Fruit fly (Drosophila melanogaster) whole organism, embryonic: ENCODE data around the gene MESK4.
A peak's percentile ranks its signal among the peaks of the same experiment; 100 is the strongest.

ENCODE experiments used
- Adf1 ChIP-seq: fragments of 200-800 bp; sonication (Bioruptor generic); IDR thresholded peaks from 2 replicates; pipeline ENCODE4 v1.3.6; 2022; ENCODE audit warnings: missing biosample characterization, missing genetic modification characterization
- Bteb2 ChIP-seq: fragments of 200-800 bp; sonication (Bioruptor generic); optimal IDR thresholded peaks from 2 replicates; lab custom pipeline; 2016; ENCODE audit warnings: missing biosample characterization, missing genetic modification characterization
- CG10431 ChIP-seq: fragments of 200-800 bp; sonication (Bioruptor generic); optimal IDR thresholded peaks from 3 replicates; lab custom pipeline; 2018; ENCODE audit warnings: missing biosample characterization, mild to moderate bottlenecking, missing genetic modification characterization
- CG10654 ChIP-seq: fragments of 200-800 bp; sonication (Bioruptor generic); optimal IDR thresholded peaks from 2 replicates; lab custom pipeline; 2016; ENCODE audit warnings: missing biosample characterization, missing genetic modification characterization
- CG10959 ChIP-seq: fragments of 200-800 bp; sonication (Bioruptor generic); IDR thresholded peaks from 2 replicates; pipeline ENCODE4 v1.3.6; 2022; ENCODE audit warnings: missing biosample characterization, missing genetic modification characterization
- CG11695 ChIP-seq: fragments of 200-800 bp; sonication (Bioruptor generic); IDR thresholded peaks from 3 replicates; pipeline ENCODE4 v1.3.6; 2022; ENCODE audit warnings: missing biosample characterization, missing genetic modification characterization
- CG12744 ChIP-seq: fragments of 200-800 bp; sonication (Bioruptor generic); optimal IDR thresholded peaks from 2 replicates; lab custom pipeline; 2016; ENCODE audit warnings: missing biosample characterization, missing genetic modification characterization
- CG13287 ChIP-seq: fragments of 200-800 bp; sonication (Bioruptor generic); IDR thresholded peaks from 2 replicates; pipeline ENCODE4 v1.3.6; 2022; ENCODE audit warnings: missing biosample characterization, missing genetic modification characterization; ENCODE audit not compliant: partially characterized antibody
- CG13624 ChIP-seq: fragments of 200-800 bp; sonication (Bioruptor generic); optimal IDR thresholded peaks from 2 replicates; lab custom pipeline; 2016; ENCODE audit warnings: missing biosample characterization, missing genetic modification characterization
- CG17829 ChIP-seq: fragments of 200-800 bp; optimal IDR thresholded peaks from 2 replicates; lab custom pipeline; 2019; ENCODE audit warnings: missing biosample characterization, mild to moderate bottlenecking, missing genetic modification characterization, moderate library complexity
- CG17912 ChIP-seq: fragments of 200-800 bp; sonication (Bioruptor generic); optimal IDR thresholded peaks from 2 replicates; lab custom pipeline; 2018; ENCODE audit warnings: missing biosample characterization, mild to moderate bottlenecking, missing genetic modification characterization
- CG2116 ChIP-seq: fragments of 200-800 bp; sonication (Bioruptor generic); optimal IDR thresholded peaks from 3 replicates; lab custom pipeline; 2018; ENCODE audit warnings: missing biosample characterization, mild to moderate bottlenecking, missing genetic modification characterization
- CG3281 ChIP-seq: fragments of 200-800 bp; sonication (Bioruptor generic); optimal IDR thresholded peaks from 3 replicates; lab custom pipeline; 2017; ENCODE audit warnings: missing biosample characterization, mild to moderate bottlenecking, missing genetic modification characterization
- CG34224 ChIP-seq: fragments of 200-800 bp; sonication (Bioruptor generic); IDR thresholded peaks from 3 replicates; pipeline ENCODE4 v1.3.6; 2022; ENCODE audit warnings: missing biosample characterization, missing genetic modification characterization; ENCODE audit not compliant: partially characterized antibody
- CG43689 ChIP-seq: fragments of 200-800 bp; sonication (Bioruptor generic); IDR thresholded peaks from 2 replicates; pipeline ENCODE4 v1.3.6; 2022; ENCODE audit warnings: missing biosample characterization, missing genetic modification characterization
- CG5245 ChIP-seq: fragments of 200-800 bp; sonication (Bioruptor generic); optimal IDR thresholded peaks from 3 replicates; lab custom pipeline; 2016; ENCODE audit warnings: missing biosample characterization, missing genetic modification characterization
- CG6683 ChIP-seq: fragments of 200-800 bp; sonication (Bioruptor generic); optimal IDR thresholded peaks from 2 replicates; lab custom pipeline; 2017; ENCODE audit warnings: missing biosample characterization, mild to moderate bottlenecking, missing genetic modification characterization, missing genetic modification reagents
- CG6765 ChIP-seq: fragments of 200-800 bp; sonication (Bioruptor generic); optimal IDR thresholded peaks from 3 replicates; lab custom pipeline; 2017; ENCODE audit warnings: missing biosample characterization, mild to moderate bottlenecking, missing genetic modification characterization
- CG7963 ChIP-seq: fragments of 200-800 bp; sonication (Bioruptor generic); IDR thresholded peaks from 3 replicates; pipeline ENCODE4 v1.3.6; 2022; ENCODE audit warnings: missing biosample characterization, missing genetic modification characterization; ENCODE audit not compliant: partially characterized antibody
- CG8281 ChIP-seq: fragments of 200-800 bp; sonication (Bioruptor generic); optimal IDR thresholded peaks from 2 replicates; lab custom pipeline; 2018; ENCODE audit warnings: missing biosample characterization, mild to moderate bottlenecking, missing genetic modification characterization, moderate library complexity
- CG9215 ChIP-seq: fragments of 200-800 bp; sonication (Bioruptor generic); IDR thresholded peaks from 2 replicates; pipeline ENCODE4 v1.3.6; 2022; ENCODE audit warnings: missing biosample characterization, missing genetic modification characterization
- CG9437 ChIP-seq: fragments of 200-800 bp; sonication (Bioruptor generic); optimal IDR thresholded peaks from 2 replicates; lab custom pipeline; 2018; ENCODE audit warnings: missing biosample characterization, mild to moderate bottlenecking, missing genetic modification characterization
- CG9876 ChIP-seq: fragments of 200-800 bp; sonication (Bioruptor generic); optimal IDR thresholded peaks from 2 replicates; lab custom pipeline; 2016; ENCODE audit warnings: missing biosample characterization, missing genetic modification characterization
- D19B ChIP-seq: fragments of 200-800 bp; sonication (Bioruptor generic); optimal IDR thresholded peaks from 2 replicates; lab custom pipeline; 2017; ENCODE audit warnings: missing biosample characterization, mild to moderate bottlenecking, missing genetic modification characterization
- Dll ChIP-seq: fragments of 200-800 bp; sonication (Bioruptor generic); IDR thresholded peaks from 4 replicates; pipeline ENCODE4 v1.3.6; 2022; ENCODE audit warnings: missing biosample characterization, missing genetic modification characterization; ENCODE audit not compliant: partially characterized antibody
- Fer1 ChIP-seq: fragments of 200-800 bp; sonication (Bioruptor generic); optimal IDR thresholded peaks from 2 replicates; lab custom pipeline; 2017; ENCODE audit warnings: missing biosample characterization, mild to moderate bottlenecking, missing genetic modification characterization
- HLHmδ ChIP-seq: fragments of 200-800 bp; sonication (Bioruptor generic); optimal IDR thresholded peaks from 2 replicates; lab custom pipeline; 2018; ENCODE audit warnings: missing biosample characterization, mild to moderate bottlenecking, missing genetic modification characterization, moderate library complexity
- Hsf ChIP-seq: fragments of 200-800 bp; sonication (Bioruptor generic); optimal IDR thresholded peaks from 3 replicates; lab custom pipeline; 2016; ENCODE audit warnings: missing biosample characterization, missing genetic modification characterization
- Lhr ChIP-seq: fragments of 200-800 bp; sonication (Bioruptor generic); optimal IDR thresholded peaks from 3 replicates; lab custom pipeline; 2017; ENCODE audit warnings: mild to moderate bottlenecking, missing biosample characterization, missing genetic modification reagents, missing genetic modification characterization
- MESR4 ChIP-seq: fragments of 200-800 bp; sonication (Bioruptor generic); optimal IDR thresholded peaks from 2 replicates; lab custom pipeline; 2018; ENCODE audit warnings: missing biosample characterization, mild to moderate bottlenecking, missing genetic modification characterization, moderate library complexity
- NC2β ChIP-seq: fragments of 200-800 bp; sonication (Bioruptor generic); optimal IDR thresholded peaks from 2 replicates; lab custom pipeline; 2016; ENCODE audit warnings: missing biosample characterization, missing genetic modification characterization
- NFAT ChIP-seq: fragments of 200-800 bp; sonication (Bioruptor generic); IDR thresholded peaks from 2 replicates; pipeline ENCODE4 v1.3.6; 2022; ENCODE audit warnings: missing biosample characterization, missing genetic modification characterization
- NK7.1 ChIP-seq: fragments of 200-800 bp; sonication (Bioruptor generic); optimal IDR thresholded peaks from 3 replicates; lab custom pipeline; 2016; ENCODE audit warnings: missing biosample characterization, missing genetic modification characterization
- Neu2 ChIP-seq: fragments of 200-800 bp; sonication (Bioruptor generic); optimal IDR thresholded peaks from 3 replicates; lab custom pipeline; 2016; ENCODE audit warnings: missing biosample characterization, missing genetic modification characterization, borderline replicate concordance
- NfI ChIP-seq: fragments of 200-800 bp; sonication (Bioruptor generic); optimal IDR thresholded peaks from 3 replicates; lab custom pipeline; 2018; ENCODE audit warnings: missing biosample characterization, mild to moderate bottlenecking, missing genetic modification characterization, moderate library complexity
- Stat92E ChIP-seq, 3 experiments: fragments of >200 bp in 2 of 3; fragments of 200-800 bp in 1 of 3; sonication (Bioruptor generic) in 1 of 3; optimal IDR thresholded peaks; 2 replicates each; lab custom pipeline; 2017 to 2019; ENCODE audit warnings: missing biosample characterization in 3 of 3, missing genetic modification characterization in 3 of 3, mild to moderate bottlenecking in 1 of 3, moderate library complexity in 1 of 3
- Xbp1 ChIP-seq: fragments of 200-800 bp; sonication (Bioruptor generic); optimal IDR thresholded peaks from 3 replicates; lab custom pipeline; 2016; ENCODE audit warnings: missing biosample characterization, mild to moderate bottlenecking, missing genetic modification characterization
- ara ChIP-seq: fragments of 200-800 bp; sonication (Bioruptor generic); IDR thresholded peaks from 2 replicates; pipeline ENCODE4 v1.3.6; 2022; ENCODE audit warnings: missing biosample characterization, missing genetic modification characterization
- ase ChIP-seq: fragments of 200-800 bp; sonication (Bioruptor generic); IDR thresholded peaks from 3 replicates; pipeline ENCODE4 v1.3.6; 2022; ENCODE audit warnings: missing biosample characterization, missing genetic modification characterization
- cas ChIP-seq: fragments of 200-800 bp; sonication (Bioruptor generic); IDR thresholded peaks from 2 replicates; pipeline ENCODE4 v1.3.6; 2022; ENCODE audit warnings: missing biosample characterization, missing genetic modification characterization
- her ChIP-seq: fragments of 200-800 bp; sonication (Bioruptor generic); optimal IDR thresholded peaks from 2 replicates; lab custom pipeline; 2016; ENCODE audit warnings: missing biosample characterization, missing genetic modification characterization
- ind ChIP-seq: fragments of 200-800 bp; sonication (Bioruptor generic); optimal IDR thresholded peaks from 3 replicates; lab custom pipeline; 2016; ENCODE audit warnings: missing biosample characterization, missing genetic modification characterization
- jing ChIP-seq: fragments of 200-800 bp; sonication (Bioruptor generic); optimal IDR thresholded peaks from 2 replicates; lab custom pipeline; 2018; ENCODE audit warnings: missing biosample characterization, mild to moderate bottlenecking, missing genetic modification characterization
- lmd ChIP-seq: fragments of 200-800 bp; sonication (Bioruptor generic); IDR thresholded peaks from 2 replicates; pipeline ENCODE4 v1.3.6; 2022; ENCODE audit warnings: missing biosample characterization, missing genetic modification characterization
- pb ChIP-seq: fragments of 200-800 bp; sonication (Bioruptor generic); optimal IDR thresholded peaks from 3 replicates; lab custom pipeline; 2016; ENCODE audit warnings: missing biosample characterization, missing genetic modification characterization
- seq ChIP-seq: fragments of 200-800 bp; sonication (Bioruptor generic); IDR thresholded peaks from 2 replicates; pipeline ENCODE4 v1.3.6; 2022; ENCODE audit warnings: missing biosample characterization, missing genetic modification characterization
- so ChIP-seq: fragments of 200-800 bp; sonication (Bioruptor generic); IDR thresholded peaks from 3 replicates; pipeline ENCODE4 v1.3.6; 2022; ENCODE audit warnings: missing biosample characterization, missing genetic modification characterization
- sob ChIP-seq: fragments of 200-800 bp; sonication (Bioruptor generic); IDR thresholded peaks from 2 replicates; pipeline ENCODE4 v1.3.6; 2022; ENCODE audit warnings: missing biosample characterization, missing genetic modification characterization
- sug ChIP-seq: fragments of 200-800 bp; optimal IDR thresholded peaks from 2 replicates; lab custom pipeline; 2019; ENCODE audit warnings: missing biosample characterization, mild to moderate bottlenecking, missing genetic modification characterization, moderate library complexity

Gene MESK4

dm6 chr3R:17002218-17003110, 13.8 kb downstream of the MESK4 start, which contains the start of the genes Sf3a1 and Irc (continued):
- TF ChIP-seq CG10959 (GFP tag; lab: Robert Waterston, UW), result no peak
- TF ChIP-seq Hsf (GFP tag; lab: Kevin White, UChicago), result peak; percentile 49
- peak; percentile 41 for TF ChIP-seq CG13624
- TF ChIP-seq lmd (GFP tag; lab: Robert Waterston, UW), result no peak; the same call in 1 of the 2 replicates
- no peak for TF ChIP-seq CG10654 (GFP tag; lab: Kevin White, UChicago)
- TF ChIP-seq CG43689 (GFP tag; lab: Robert Waterston, UW), result no peak
- peak; percentile 79 for TF ChIP-seq CG2116 (GFP tag; lab: Kevin White, UChicago)
- no peak for TF ChIP-seq CG5245 (GFP tag; lab: Kevin White, UChicago)
- TF ChIP-seq Adf1 (GFP tag; lab: Robert Waterston, UW), result no peak
- no peak for TF ChIP-seq seq
- TF ChIP-seq CG3281 (GFP tag; lab: Kevin White, UChicago), result no peak
- peak in 1 of 3 experiments; percentile 68 for TF ChIP-seq Stat92E (GFP tag; optimal IDR thresholded peaks at IDR 0.05; lab: Kevin White, UChicago)
- peak; percentile 72 for TF ChIP-seq Lhr
- TF ChIP-seq Fer1, result peak; percentile 9
- no peak; the same call in 1 of the 2 replicates for TF ChIP-seq NFAT
- TF ChIP-seq CG34224 (GFP tag; lab: Robert Waterston, UW), result peak; percentile 95
- peak; percentile 98 for TF ChIP-seq CG13287 (GFP tag; lab: Robert Waterston, UW)
- TF ChIP-seq CG8281, result no peak
- TF ChIP-seq MESR4 (GFP tag; lab: Kevin White, UChicago), result peak; percentile 65
- TF ChIP-seq NK7.1 (GFP tag; lab: Kevin White, UChicago), result no peak
- no peak for TF ChIP-seq so (GFP tag; lab: Robert Waterston, UW)
- peak; percentile 55 for TF ChIP-seq NC2β (GFP tag; lab: Kevin White, UChicago)
- no peak for TF ChIP-seq pb (GFP tag; lab: Kevin White, UChicago)
- TF ChIP-seq her (GFP tag; lab: Kevin White, UChicago), result peak; percentile 73
- no peak for TF ChIP-seq CG11695 (GFP tag; lab: Robert Waterston, UW)
- peak; percentile 47 for TF ChIP-seq CG10431 (GFP tag; lab: Kevin White, UChicago)
- no peak for TF ChIP-seq ase (GFP tag; lab: Robert Waterston, UW)
- no peak for TF ChIP-seq D19B (GFP tag; lab: Kevin White, UChicago)
- TF ChIP-seq ara (GFP tag; lab: Robert Waterston, UW), result no peak
- peak; percentile 43 for TF ChIP-seq CG17829 (tag; lab: Kevin White, UChicago)
- no peak for TF ChIP-seq cas (GFP tag; lab: Robert Waterston, UW)
- no peak for TF ChIP-seq CG12744 (GFP tag; lab: Kevin White, UChicago)
- peak; percentile 32 for TF ChIP-seq CG9876 (GFP tag; lab: Kevin White, UChicago)
- no peak for TF ChIP-seq CG17912 (GFP tag; lab: Kevin White, UChicago)
- no peak for TF ChIP-seq CG9437
- TF ChIP-seq Neu2 (GFP tag; lab: Kevin White, UChicago), result no peak
- peak; percentile 39; the same call in 1 of the 2 replicates for TF ChIP-seq sob
- no peak for TF ChIP-seq Xbp1 (GFP tag; lab: Kevin White, UChicago)
- TF ChIP-seq HLHmδ (GFP tag; lab: Kevin White, UChicago), result no peak
- TF ChIP-seq NfI (GFP tag; lab: Kevin White, UChicago), result peak; percentile 23
- TF ChIP-seq Bteb2 (GFP tag; lab: Kevin White, UChicago), result no peak
- TF ChIP-seq CG6765 (GFP tag; lab: Kevin White, UChicago), result no peak
- TF ChIP-seq CG9215 (GFP tag; lab: Robert Waterston, UW), result no peak
- TF ChIP-seq Dll (GFP tag; lab: Robert Waterston, UW), result peak; percentile 96
- no peak for TF ChIP-seq jing (GFP tag; lab: Kevin White, UChicago)
- TF ChIP-seq sug (tag; lab: Kevin White, UChicago), result peak; percentile 50
- TF ChIP-seq CG7963, result peak; percentile 90
- no peak for TF ChIP-seq CG6683 (GFP tag; lab: Kevin White, UChicago)
- no peak for TF ChIP-seq ind
